Fruit fly (Drosophila melanogaster) whole organism, adult: ENCODE results near the gene Polr2B.

ENCODE experiments used
- Mnt ChIP-seq: fragments of 200-800 bp; sonication (Bioruptor generic); optimal IDR thresholded peaks from 2 replicates; lab custom pipeline; 2016; ENCODE audit warnings: missing biosample characterization, mild to moderate bottlenecking, missing genetic modification characterization
- bab1 ChIP-seq: fragments of 200-800 bp; sonication (Bioruptor generic); optimal IDR thresholded peaks from 3 replicates; lab custom pipeline; 2019; ENCODE audit warnings: missing biosample characterization, mild to moderate bottlenecking, missing genetic modification characterization, moderate library complexity
- kay ChIP-seq: fragments of 200-800 bp; sonication (Bioruptor generic); peaks from one replicate; lab custom pipeline; 2016; ENCODE audit warnings: missing biosample characterization, missing genetic modification characterization, borderline replicate concordance
- ovo ChIP-seq: fragments of 200-800 bp; sonication (Bioruptor generic); optimal IDR thresholded peaks from 2 replicates; lab custom pipeline; 2016; ENCODE audit warnings: missing biosample characterization, missing genetic modification characterization
- tj ChIP-seq: fragments of 200-800 bp; sonication (Bioruptor generic); optimal IDR thresholded peaks from 3 replicates; lab custom pipeline; 2017; ENCODE audit warnings: missing biosample characterization, mild to moderate bottlenecking, missing genetic modification characterization, moderate library complexity

- TF ChIP-seq bab1 (GFP tag; lab: Kevin White, UChicago): no peak
- peak; percentile 5 for TF ChIP-seq kay (GFP tag; lab: Kevin White, UChicago)
- no peak for TF ChIP-seq tj (GFP tag; lab: Kevin White, UChicago)
- TF ChIP-seq Mnt (GFP tag; lab: Kevin White, UChicago): peak; percentile 17
- TF ChIP-seq ovo (GFP tag; lab: Kevin White, UChicago): peak; percentile 12
Measured at dm6 chr3R:14088887-14089567, 36.6 kb upstream of the Polr2B start, which contains the start of gene Npc2b.
